Worm (Caenorhabditis elegans) whole organism, young adult: ENCODE data around the gene anmt-3.

ENCODE experiments used
- ccch-3 ChIP-seq: fragments of 200-800 bp; sonication (Bioruptor generic); optimal IDR thresholded peaks from 2 replicates; lab custom pipeline; 2018; ENCODE audit warnings: mild to moderate bottlenecking, missing genetic modification characterization, missing compliant biosample characterization
- egl-44 ChIP-seq: fragments of 200-800 bp; sonication (Bioruptor generic); IDR thresholded peaks from 2 replicates; pipeline ENCODE4 v1.3.6; 2022; ENCODE audit warnings: missing genetic modification reagents, missing genetic modification characterization, missing compliant biosample characterization
- him-1 ChIP-seq: sonication (generic microtip); optimal IDR thresholded peaks from 2 replicates; lab custom pipeline; 2016; ENCODE audit warnings: missing genotype, missing genetic modification reagents, missing genetic modification characterization, missing compliant biosample characterization
- lin-40 ChIP-seq: sonication (generic microtip); optimal IDR thresholded peaks from 2 replicates; lab custom pipeline; 2016; ENCODE audit warnings: missing genetic modification characterization, mild to moderate bottlenecking, missing compliant biosample characterization, missing genotype, missing genetic modification reagents
- nfya-2 ChIP-seq: fragments of 200-800 bp; sonication (Bioruptor generic); IDR thresholded peaks from 2 replicates; pipeline ENCODE4 v1.3.6; 2022; ENCODE audit warnings: missing genetic modification reagents, missing genetic modification characterization, missing compliant biosample characterization
- nhr-179 ChIP-seq: sonication (generic microtip); optimal IDR thresholded peaks from 2 replicates; lab custom pipeline; 2016; ENCODE audit warnings: mild to moderate bottlenecking, missing genetic modification characterization, missing compliant biosample characterization
- pha-4 ChIP-seq: fragments of 150-350 bp; sonication (generic microtip); optimal IDR thresholded peaks from 2 replicates; lab custom pipeline; 2014; ENCODE audit warnings: missing biosample characterization, missing genetic modification reagents, missing genetic modification characterization
- rpc-1 ChIP-seq, 2 experiments: fragments of 150-350 bp in 1 of 2; sonication (generic microtip) in 1 of 2; optimal IDR thresholded peaks; 2 replicates each; lab custom pipeline; 2014 to 2018; ENCODE audit warnings: missing biosample characterization in 1 of 2, missing genetic modification characterization in 1 of 2, missing genetic modification reagents in 1 of 2, missing genotype in 1 of 2
- sdz-38 ChIP-seq: sonication (generic microtip); optimal IDR thresholded peaks from 2 replicates; lab custom pipeline; 2016; ENCODE audit warnings: missing genotype, missing genetic modification characterization, missing compliant biosample characterization
- unc-62 ChIP-seq: fragments of 150-350 bp; optimal IDR thresholded peaks from 2 replicates; lab custom pipeline; 2014; ENCODE audit warnings: missing biosample characterization, missing genetic modification reagents, missing genetic modification characterization
- ztf-22 ChIP-seq: fragments of 200-800 bp; sonication (Bioruptor generic); optimal IDR thresholded peaks from 2 replicates; lab custom pipeline; 2018; ENCODE audit warnings: mild to moderate bottlenecking, missing genetic modification characterization, moderate library complexity, missing compliant biosample characterization

ce11 chrV:9916665-9917064, 41.5 kb downstream of the anmt-3 start, which contains the start of gene C50H2.4:
- no peak for TF ChIP-seq sdz-38 (tag; lab: Kevin White, UChicago)
- TF ChIP-seq ccch-3 (GFP tag; lab: Kevin White, UChicago), result no peak
- TF ChIP-seq nhr-179, result no peak
- TF ChIP-seq rpc-1 (optimal IDR thresholded peaks at IDR 0.05; lab: Kevin White, UChicago), result no peak
- TF ChIP-seq rpc-1 (tag; optimal IDR thresholded peaks at IDR 0.05; lab: Kevin White, UChicago), result no peak
- no peak for TF ChIP-seq pha-4 (tag; lab: Kevin White, UChicago)
- no peak for TF ChIP-seq nfya-2 (GFP tag; lab: Robert Waterston, UW)
- no peak for TF ChIP-seq unc-62 (GFP tag; lab: Kevin White, UChicago)
- TF ChIP-seq lin-40 (tag; lab: Kevin White, UChicago), result no peak
- TF ChIP-seq egl-44 (GFP tag; lab: Robert Waterston, UW), result no peak
- no peak for TF ChIP-seq ztf-22 (GFP tag; lab: Kevin White, UChicago)
- TF ChIP-seq him-1, result no peak
